Worm (Caenorhabditis elegans): ENCODE results near the gene C14A6.5.

Gene C14A6.5

ce11 chrV:18131049-18131448 is 33.6 kb downstream of the C14A6.5 start, which contains the start of gene Y37H2A.12:
TSS of gene Y37H2A.12 (minus strand) at chrV:18131129.
- TF ChIP-seq ztf-4 (tag; optimal IDR thresholded peaks at IDR 0.05) (no peak), mbf-1 (tag; optimal IDR thresholded peaks at IDR 0.05) (no peak), nhr-129 (tag; optimal IDR thresholded peaks at IDR 0.05) (no peak), nhr-12 (tag; optimal IDR thresholded peaks at IDR 0.05) (no peak), egl-27 (tag; optimal IDR thresholded peaks at IDR 0.05) (no peak), ama-1 (optimal IDR thresholded peaks at IDR 0.05) (no peak), zag-1 (tag; optimal IDR thresholded peaks at IDR 0.05) (no peak), unc-55 (GFP tag; optimal IDR thresholded peaks at IDR 0.05) (no peak)

ce11 chrV:18128545-18128944 is 36.1 kb downstream of the C14A6.5 start:
- TF ChIP-seq mab-5 (tag; optimal IDR thresholded peaks at IDR 0.05) (no peak), peb-1 (tag; optimal IDR thresholded peaks at IDR 0.05) (no peak), dmd-4 (tag; optimal IDR thresholded peaks at IDR 0.05) (no peak), ztf-1 (GFP tag; conservative IDR thresholded peaks at IDR 0.05) (no peak), nhr-129 (tag; optimal IDR thresholded peaks at IDR 0.05) (no peak), nhr-77 (tag; optimal IDR thresholded peaks at IDR 0.05) (no peak), ama-1 (optimal IDR thresholded peaks at IDR 0.05) (no peak), R02D3.7 (tag; optimal IDR thresholded peaks at IDR 0.05) (no peak), nhr-11 (tag; optimal IDR thresholded peaks at IDR 0.05) (no peak), mbf-1 (tag; optimal IDR thresholded peaks at IDR 0.05) (no peak), unc-62 (GFP tag; optimal IDR thresholded peaks at IDR 0.05) (no peak), ceh-82 (tag; optimal IDR thresholded peaks at IDR 0.05) (no peak), elt-1 (tag; optimal IDR thresholded peaks at IDR 0.05) (no peak), ztf-11 (tag; optimal IDR thresholded peaks at IDR 0.05) (no peak), F13H6.1 (tag; optimal IDR thresholded peaks at IDR 0.05) (no peak), fos-1 (tag; optimal IDR thresholded peaks at IDR 0.05) (no peak), C34F6.9 (tag; optimal IDR thresholded peaks at IDR 0.05) (no peak), nhr-12 (tag; optimal IDR thresholded peaks at IDR 0.05) (no peak), elt-3 (tag; optimal IDR thresholded peaks at IDR 0.05) (no peak), aly-2 (tag; optimal IDR thresholded peaks at IDR 0.05) (no peak)

- TF ChIP-seq nhr-129 (tag; optimal IDR thresholded peaks at IDR 0.05), result no peak
- TF ChIP-seq sma-3 (GFP tag; optimal IDR thresholded peaks at IDR 0.05), result no peak
- no peak for TF ChIP-seq egl-27 (tag; optimal IDR thresholded peaks at IDR 0.05)
- no peak for TF ChIP-seq ZK546.5 (tag; optimal IDR thresholded peaks at IDR 0.05)
- no peak for TF ChIP-seq ceh-16 (tag; optimal IDR thresholded peaks at IDR 0.05)
These were observed 37.5 kb downstream of the C14A6.5 start, which contains the start of gene fbxa-211 for ce11 chrV:18127192-18127591. TSS of gene fbxa-211 (plus strand) at chrV:18127519.

- TF ChIP-seq crh-2 (tag; optimal IDR thresholded peaks at IDR 0.05) (no peak), sem-4 (tag; optimal IDR thresholded peaks at IDR 0.05) (no peak), blmp-1 (tag; optimal IDR thresholded peaks at IDR 0.05; ENCODE audit: insufficient read depth) (no peak), skn-1 (tag; optimal IDR thresholded peaks at IDR 0.05) (no peak), elt-3 (tag; optimal IDR thresholded peaks at IDR 0.05) (no peak), nhr-25 (tag; optimal IDR thresholded peaks at IDR 0.05) (no peak), lin-13 (GFP tag; optimal IDR thresholded peaks at IDR 0.05) (no peak), F13H6.1 (tag; optimal IDR thresholded peaks at IDR 0.05) (no peak), unc-55 (GFP tag; optimal IDR thresholded peaks at IDR 0.05) (no peak), aly-2 (tag; optimal IDR thresholded peaks at IDR 0.05) (no peak)
These were observed 39.6 kb downstream of the C14A6.5 start, which contains the start of gene fbxa-210 for ce11 chrV:18125075-18125474. TSS of gene fbxa-210 (plus strand) at chrV:18125375.

ce11 chrV:18123639-18124038 is 41.0 kb downstream of the C14A6.5 start, which contains the start of gene fbxa-107:
TSS of gene fbxa-107 (plus strand) at chrV:18123939.
- TF ChIP-seq unc-39 (tag; optimal IDR thresholded peaks at IDR 0.05) (no peak), egl-27 (tag; optimal IDR thresholded peaks at IDR 0.05) (no peak), lin-13 (GFP tag; optimal IDR thresholded peaks at IDR 0.05) (no peak), snpc-4 (tag; optimal IDR thresholded peaks at IDR 0.05) (no peak), ztf-11 (tag; optimal IDR thresholded peaks at IDR 0.05) (no peak), skn-1 (tag; optimal IDR thresholded peaks at IDR 0.05) (no peak), elt-1 (tag; optimal IDR thresholded peaks at IDR 0.05) (no peak), lsy-2 (tag; optimal IDR thresholded peaks at IDR 0.05) (no peak), nhr-6 (tag; optimal IDR thresholded peaks at IDR 0.05) (no peak), mbf-1 (tag; optimal IDR thresholded peaks at IDR 0.05) (no peak), sma-9 (GFP tag; optimal IDR thresholded peaks at IDR 0.05) (no peak), sma-9 (tag; optimal IDR thresholded peaks at IDR 0.05) (no peak), lin-11 (tag; optimal IDR thresholded peaks at IDR 0.05) (no peak), ceh-82 (tag; optimal IDR thresholded peaks at IDR 0.05) (no peak), zag-1 (tag; optimal IDR thresholded peaks at IDR 0.05) (no peak), elt-3 (tag; optimal IDR thresholded peaks at IDR 0.05) (no peak), ZK546.5 (tag; optimal IDR thresholded peaks at IDR 0.05) (no peak), nhr-11 (tag; optimal IDR thresholded peaks at IDR 0.05) (no peak), ztf-4 (tag; optimal IDR thresholded peaks at IDR 0.05) (no peak)

Measured in whole organism, L2 larva.